Worm (Caenorhabditis elegans): ENCODE measurements around the gene nhr-145.

Gene nhr-145

ce11 chrV:19129497-19130212 lies 42.1 kb downstream of the nhr-145 start:
- TF ChIP-seq eor-1 (tag; optimal IDR thresholded peaks at IDR 0.05) (no peak), ceh-28 (tag; optimal IDR thresholded peaks at IDR 0.05) (peak; percentile 72)

DNA sequence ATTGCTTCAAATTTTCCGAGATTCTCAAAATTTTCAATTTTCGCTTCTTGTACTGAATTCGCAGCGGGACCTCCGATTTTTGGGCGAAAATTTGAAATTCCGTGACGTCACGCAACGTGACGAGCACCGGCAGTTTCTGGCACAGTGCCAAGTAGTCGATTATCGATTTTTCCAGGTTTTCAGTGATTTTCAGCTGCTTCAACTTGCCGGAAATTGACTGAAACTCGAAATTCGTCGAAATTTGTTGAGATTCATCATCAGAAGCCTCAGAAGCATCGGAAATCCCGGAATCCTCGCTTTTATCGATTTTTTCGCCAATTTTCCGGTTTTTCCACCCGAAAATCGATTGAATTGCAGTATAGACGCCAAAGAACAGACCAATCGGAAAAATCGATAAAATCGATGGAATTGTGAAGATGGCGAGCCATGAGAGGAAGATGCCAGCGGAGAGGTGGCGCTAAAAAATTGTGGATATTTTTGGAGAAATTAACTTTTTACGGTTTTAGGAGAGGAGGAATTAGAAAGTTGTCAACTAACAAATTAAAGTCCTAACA lies 44.4 kb downstream of the nhr-145 start:
- TF ChIP-seq ceh-28 (tag; optimal IDR thresholded peaks at IDR 0.05) (peak; percentile 64), ztf-11 (tag; optimal IDR thresholded peaks at IDR 0.05) (no peak)

ce11 chrV:19133507-19133906 lies 46.0 kb downstream of the nhr-145 start, which contains the start of gene Y39B6A.10:
TSS of gene Y39B6A.10 (minus strand) at chrV:19133607.
- TF ChIP-seq unc-39 (tag; optimal IDR thresholded peaks at IDR 0.05) (no peak), elt-1 (tag; optimal IDR thresholded peaks at IDR 0.05) (no peak), nhr-67 (tag; optimal IDR thresholded peaks at IDR 0.05) (no peak), R02D3.7 (tag; optimal IDR thresholded peaks at IDR 0.05) (no peak), ztf-4 (tag; optimal IDR thresholded peaks at IDR 0.05) (no peak), hmg-11 (tag; optimal IDR thresholded peaks at IDR 0.05) (no peak), nhr-23 (tag; optimal IDR thresholded peaks at IDR 0.05) (no peak), nhr-25 (tag; optimal IDR thresholded peaks at IDR 0.05) (no peak), snpc-4 (tag; optimal IDR thresholded peaks at IDR 0.05) (no peak)

ce11 chrV:19136206-19136605 lies 48.7 kb downstream of the nhr-145 start, which contains the start of gene Y39B6A.9:
TSS of gene Y39B6A.9 (plus strand) at chrV:19136506.
- TF ChIP-seq elt-2 (tag; optimal IDR thresholded peaks at IDR 0.05) (no peak), nhr-76 (tag; optimal IDR thresholded peaks at IDR 0.05) (no peak), jun-1 (tag; optimal IDR thresholded peaks at IDR 0.05) (no peak), nhr-23 (tag; optimal IDR thresholded peaks at IDR 0.05) (no peak), hmg-11 (tag; optimal IDR thresholded peaks at IDR 0.05) (no peak), snpc-4 (tag; optimal IDR thresholded peaks at IDR 0.05) (no peak), ceh-16 (tag; optimal IDR thresholded peaks at IDR 0.05) (no peak), mdl-1 (tag; optimal IDR thresholded peaks at IDR 0.05) (no peak), nhr-43 (tag; optimal IDR thresholded peaks at IDR 0.05; ENCODE audit: poor library complexity, severe bottlenecking) (no peak), unc-39 (tag; optimal IDR thresholded peaks at IDR 0.05) (no peak), daf-12 (tag; optimal IDR thresholded peaks at IDR 0.05) (no peak), aly-2 (tag; optimal IDR thresholded peaks at IDR 0.05) (no peak)

DNA sequence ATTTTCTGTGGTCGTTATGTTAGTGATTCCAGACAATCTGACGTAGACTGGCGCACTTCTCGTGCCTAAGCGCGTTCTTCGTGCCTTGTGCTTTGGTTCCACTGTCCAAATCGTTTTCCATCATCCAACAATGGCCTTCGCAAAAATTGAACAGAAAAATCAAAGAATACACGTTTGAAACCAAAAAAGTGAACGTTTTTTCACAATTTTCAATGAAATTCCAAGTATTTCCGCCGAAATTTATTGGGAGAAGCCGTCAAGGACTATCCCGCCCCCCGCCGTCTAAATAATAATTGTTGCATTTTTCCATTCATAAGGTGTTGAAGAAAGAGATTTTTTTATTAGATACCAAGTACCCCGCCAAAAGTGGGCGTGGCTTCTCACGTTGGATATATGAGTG lies 53.0 kb downstream of the nhr-145 start, which contains the start of gene cpg-23:
Gene cpg-23, plus strand, starts transcription at position 301 of the 400 bp plus-strand sequence.
- TF ChIP-seq ama-1 (optimal IDR thresholded peaks at IDR 0.05) (no peak), fkh-2 (tag; optimal IDR thresholded peaks at IDR 0.05) (no peak), fos-1 (tag; optimal IDR thresholded peaks at IDR 0.05) (no peak), unc-39 (tag; optimal IDR thresholded peaks at IDR 0.05) (no peak), R02D3.7 (tag; optimal IDR thresholded peaks at IDR 0.05) (no peak), nhr-76 (tag; optimal IDR thresholded peaks at IDR 0.05) (no peak), nhr-43 (tag; optimal IDR thresholded peaks at IDR 0.05; ENCODE audit: poor library complexity, severe bottlenecking) (no peak), nhr-28 (tag; optimal IDR thresholded peaks at IDR 0.05) (no peak), egl-27 (tag; optimal IDR thresholded peaks at IDR 0.05) (no peak), nhr-11 (tag; optimal IDR thresholded peaks at IDR 0.05) (no peak), ceh-16 (tag; optimal IDR thresholded peaks at IDR 0.05) (no peak), lin-15B (tag; optimal IDR thresholded peaks at IDR 0.05) (no peak), ztf-11 (tag; optimal IDR thresholded peaks at IDR 0.05) (no peak), nhr-25 (tag; optimal IDR thresholded peaks at IDR 0.05) (no peak), ceh-82 (tag; optimal IDR thresholded peaks at IDR 0.05) (no peak), mml-1 (tag; optimal IDR thresholded peaks at IDR 0.05) (no peak), nhr-237 (tag; optimal IDR thresholded peaks at IDR 0.05) (no peak)
